Fruit fly (Drosophila melanogaster): ENCODE measurements around the gene Ir62a.

Ir62a gene

DNA sequence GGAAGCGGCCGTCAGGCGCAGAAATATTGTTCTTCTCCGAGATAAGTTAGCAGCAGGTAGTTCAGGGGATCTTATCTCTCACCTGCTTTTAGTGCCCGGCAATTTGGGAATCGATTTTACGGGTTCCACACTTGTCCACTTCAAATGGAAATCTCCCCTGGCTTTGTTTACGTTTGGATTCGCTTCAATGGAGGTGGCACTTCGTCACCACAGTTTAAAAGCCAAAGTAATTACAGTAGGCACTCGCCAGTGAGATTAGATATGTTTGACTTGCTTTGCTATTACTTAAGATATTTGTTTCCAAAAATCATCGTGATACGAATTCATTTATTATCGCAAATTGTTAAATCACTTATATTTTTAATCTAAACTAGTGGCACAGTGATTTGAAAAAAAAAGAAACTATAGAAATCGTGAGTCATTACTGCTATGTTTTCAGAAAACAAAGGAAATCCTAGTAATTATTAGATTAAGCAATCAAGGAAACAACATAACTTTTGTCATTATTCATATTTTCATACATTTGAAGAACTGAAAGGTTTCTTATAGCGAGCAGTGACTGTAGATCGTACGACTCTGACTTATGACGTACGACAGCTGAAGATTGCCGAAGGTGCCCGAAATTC is 17.4 kb upstream of the Ir62a start (continued):
- TF ChIP-seq CG12104 (GFP tag; optimal IDR thresholded peaks at IDR 0.05) (peak; percentile 57), CG18599 (GFP tag; optimal IDR thresholded peaks at IDR 0.05) (peak; percentile 81), CG5953 (GFP tag; IDR thresholded peaks at IDR 0.05) (no peak), trh (GFP tag; optimal IDR thresholded peaks at IDR 0.05) (peak; percentile 22), Lhr (GFP tag; optimal IDR thresholded peaks at IDR 0.05) (no peak), CG12299 (tag; optimal IDR thresholded peaks at IDR 0.05) (peak; percentile 12), CG9437 (GFP tag; optimal IDR thresholded peaks at IDR 0.05) (peak; percentile 44), CG11398 (GFP tag; optimal IDR thresholded peaks at IDR 0.05) (no peak), gsb-n (tag; optimal IDR thresholded peaks at IDR 0.05) (no peak), Xbp1 (GFP tag; optimal IDR thresholded peaks at IDR 0.05) (peak; percentile 61), CG3726 (GFP tag; IDR thresholded peaks at IDR 0.05) (no peak), hth (optimal IDR thresholded peaks at IDR 0.05) (no peak), MBD-R2 (GFP tag; IDR thresholded peaks at IDR 0.05) (no peak; the same call in 1 of the 2 replicates), sna (GFP tag; IDR thresholded peaks at IDR 0.05; ENCODE audit: partially characterized antibody) (no peak), ttk (GFP tag; IDR thresholded peaks at IDR 0.05) (0 out of 2 replicates have a peak, but pooled peaks have one; percentile 22), az2 (GFP tag; optimal IDR thresholded peaks at IDR 0.05) (peak; percentile 40), Mrtf (GFP tag; IDR thresholded peaks at IDR 0.05) (no peak), CG2120 (GFP tag; optimal IDR thresholded peaks at IDR 0.05) (peak; percentile 89), nerfin-2 (GFP tag; IDR thresholded peaks at IDR 0.05; ENCODE audit: partially characterized antibody) (no peak), CG10431 (GFP tag; optimal IDR thresholded peaks at IDR 0.05) (no peak), CG7963 (GFP tag; IDR thresholded peaks at IDR 0.05; ENCODE audit: partially characterized antibody) (no peak), CG8281 (tag; optimal IDR thresholded peaks at IDR 0.05) (peak; percentile 19), CG3065 (GFP tag; optimal IDR thresholded peaks at IDR 0.05) (no peak), run (tag; optimal IDR thresholded peaks at IDR 0.05) (no peak), zfh1 (GFP tag; IDR thresholded peaks at IDR 0.05) (no peak), CG12744 (GFP tag; optimal IDR thresholded peaks at IDR 0.05) (no peak), Chrac-16 (GFP tag; optimal IDR thresholded peaks at IDR 0.05) (peak; percentile 53), crol (GFP tag; IDR thresholded peaks at IDR 0.05) (no peak), CG3281 (GFP tag; optimal IDR thresholded peaks at IDR 0.05) (peak; percentile 81), HLHmδ (GFP tag; optimal IDR thresholded peaks at IDR 0.05) (no peak), bigmax (GFP tag; optimal IDR thresholded peaks at IDR 0.05) (no peak), CG6813 (GFP tag; optimal IDR thresholded peaks at IDR 0.05) (peak; percentile 32), nerfin-1 (tag; optimal IDR thresholded peaks at IDR 0.05) (no peak), CG17186 (GFP tag; optimal IDR thresholded peaks at IDR 0.05) (no peak), dmrt99B (tag; optimal IDR thresholded peaks at IDR 0.05) (peak; percentile 66), corto (GFP tag; optimal IDR thresholded peaks at IDR 0.05) (peak; percentile 21), CG10147 (GFP tag; optimal IDR thresholded peaks at IDR 0.05) (peak; percentile 63), lov (optimal IDR thresholded peaks at IDR 0.05) (no peak), lov (GFP tag; IDR thresholded peaks at IDR 0.05) (no peak), crc (GFP tag; optimal IDR thresholded peaks at IDR 0.05) (peak; percentile 43), CG31224 (GFP tag; IDR thresholded peaks at IDR 0.05) (0 out of 2 replicates have a peak, but pooled peaks have one; percentile 35), CG12391 (tag; optimal IDR thresholded peaks at IDR 0.05) (peak; percentile 54), Dip3 (GFP tag; optimal IDR thresholded peaks at IDR 0.05) (peak; percentile 65), bcd (GFP tag; optimal IDR thresholded peaks at IDR 0.05) (peak; percentile 56), Hr3 (GFP tag; optimal IDR thresholded peaks at IDR 0.05) (peak; percentile 53), Drgx (GFP tag; IDR thresholded peaks at IDR 0.05) (no peak), CG9876 (GFP tag; optimal IDR thresholded peaks at IDR 0.05) (no peak), pan (optimal IDR thresholded peaks at IDR 0.05) (no peak), pan (GFP tag; optimal IDR thresholded peaks at IDR 0.05 in 1 of 2, IDR thresholded peaks at IDR 0.05 in 1 of 2) (no peak), ap (GFP tag; IDR thresholded peaks at IDR 0.05) (no peak; the same call in 1 of the 2 replicates), CG4404 (GFP tag; IDR thresholded peaks at IDR 0.05) (peak; percentile 43; the same call in 1 of the 2 replicates)
